Worm (Caenorhabditis elegans) whole organism, L1 larva: ENCODE results near the gene aagr-1.

ENCODE experiments used
- F16B12.6 ChIP-seq: fragments of 150-350 bp; optimal IDR thresholded peaks from 2 replicates; lab custom pipeline; 2014; ENCODE audit warnings: missing biosample characterization, missing genetic modification characterization
- ceh-90 ChIP-seq: sonication (generic microtip); optimal IDR thresholded peaks from 2 replicates; lab custom pipeline; 2016; ENCODE audit warnings: missing genetic modification characterization, missing compliant biosample characterization
- hlh-4 ChIP-seq: sonication (generic microtip); optimal IDR thresholded peaks from 2 replicates; lab custom pipeline; 2016; ENCODE audit warnings: mild to moderate bottlenecking, missing genetic modification characterization, missing compliant biosample characterization
- lin-14 ChIP-seq: fragments of 200-800 bp; sonication (Bioruptor generic); optimal IDR thresholded peaks from 2 replicates; lab custom pipeline; 2018; ENCODE audit warnings: mild to moderate bottlenecking, missing genetic modification characterization, moderate library complexity, missing compliant biosample characterization
- nhr-11 ChIP-seq: fragments of 150-350 bp; optimal IDR thresholded peaks from 2 replicates; lab custom pipeline; 2014; ENCODE audit warnings: missing biosample characterization, missing genetic modification characterization
- pqm-1 ChIP-seq: sonication (generic microtip); optimal IDR thresholded peaks from 3 replicates; lab custom pipeline; 2017; ENCODE audit warnings: missing biosample characterization, missing genetic modification characterization
- skn-1 ChIP-seq: fragments of 150-350 bp; optimal IDR thresholded peaks from 2 replicates; lab custom pipeline; 2014; ENCODE audit warnings: missing biosample characterization, missing genetic modification characterization
- unc-62 ChIP-seq: fragments of 150-350 bp; optimal IDR thresholded peaks from 2 replicates; lab custom pipeline; 2014; ENCODE audit warnings: missing biosample characterization, missing genetic modification reagents, missing genetic modification characterization
- zag-1 ChIP-seq: fragments of 150-350 bp; optimal IDR thresholded peaks from 2 replicates; lab custom pipeline; 2014; ENCODE audit warnings: missing biosample characterization, missing genetic modification characterization

DNA sequence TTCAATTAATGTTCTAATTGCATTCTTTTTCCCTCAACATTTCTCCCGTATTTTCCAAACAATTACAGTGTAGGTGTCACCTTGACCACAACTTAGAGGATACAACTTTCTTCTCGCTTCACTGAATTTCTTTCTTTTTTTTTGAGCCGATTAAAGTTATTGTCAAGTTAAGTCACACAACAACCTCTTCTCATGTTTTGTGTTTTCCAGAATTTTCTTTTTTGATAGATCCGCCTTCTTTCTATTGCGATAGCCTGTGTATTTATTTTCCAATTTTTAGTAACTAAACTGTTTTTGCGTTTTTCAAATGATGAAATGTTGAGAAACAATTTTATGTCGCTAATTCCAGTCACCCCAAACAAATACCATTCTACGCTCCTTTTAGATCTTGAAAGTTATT lies 40.7 kb upstream of the aagr-1 start, which contains the start of gene F35H10.3:
- no peak for TF ChIP-seq pqm-1
- TF ChIP-seq lin-14 (GFP tag; lab: Kevin White, UChicago) = no peak
- TF ChIP-seq nhr-11 (tag; lab: Kevin White, UChicago) = no peak
- no peak for TF ChIP-seq zag-1
- TF ChIP-seq skn-1 (tag; lab: Kevin White, UChicago) = no peak
- no peak for TF ChIP-seq hlh-4 (tag; lab: Kevin White, UChicago)
- no peak for TF ChIP-seq unc-62 (GFP tag; lab: Kevin White, UChicago)
- no peak for TF ChIP-seq F16B12.6 (tag; lab: Kevin White, UChicago)
- no peak for TF ChIP-seq ceh-90 (tag; lab: Kevin White, UChicago)
